Fruit fly (Drosophila melanogaster) whole organism, embryonic: ENCODE measurements around the gene Ets98B.

Experiments used
- Adf1 ChIP-seq: fragments of 200-800 bp; sonication (Bioruptor generic); IDR thresholded peaks from 2 replicates; pipeline ENCODE4 v1.3.6; 2022; ENCODE audit warnings: missing biosample characterization, missing genetic modification characterization
- B-H2 ChIP-seq: fragments of 200-800 bp; sonication (Bioruptor generic); optimal IDR thresholded peaks from 2 replicates; lab custom pipeline; 2018; ENCODE audit warnings: missing biosample characterization, mild to moderate bottlenecking, missing genetic modification characterization
- CG10209 ChIP-seq: fragments of 200-800 bp; sonication (Bioruptor generic); optimal IDR thresholded peaks from 3 replicates; lab custom pipeline; 2017; ENCODE audit warnings: missing biosample characterization, mild to moderate bottlenecking, missing genetic modification characterization, missing genetic modification reagents
- CG10462 ChIP-seq: fragments of 200-800 bp; sonication (Bioruptor generic); optimal IDR thresholded peaks from 2 replicates; lab custom pipeline; 2016; ENCODE audit warnings: missing biosample characterization, missing genetic modification characterization
- CG11398 ChIP-seq: fragments of 200-800 bp; sonication (Bioruptor generic); optimal IDR thresholded peaks from 2 replicates; lab custom pipeline; 2016; ENCODE audit warnings: missing biosample characterization, missing genetic modification characterization
- CG14965 ChIP-seq: fragments of 200-800 bp; sonication (Bioruptor generic); optimal IDR thresholded peaks from 2 replicates; lab custom pipeline; 2016; ENCODE audit warnings: missing biosample characterization, missing genetic modification characterization, borderline replicate concordance
- CG15269 ChIP-seq: fragments of 200-800 bp; sonication (Bioruptor generic); optimal IDR thresholded peaks from 2 replicates; lab custom pipeline; 2018; ENCODE audit warnings: missing biosample characterization, mild to moderate bottlenecking, missing genetic modification characterization, moderate library complexity
- CG17186 ChIP-seq: fragments of 200-800 bp; sonication (Bioruptor generic); optimal IDR thresholded peaks from 3 replicates; lab custom pipeline; 2017; ENCODE audit warnings: missing biosample characterization, missing genetic modification reagents, missing genetic modification characterization
- CG2712 ChIP-seq: fragments of 200-800 bp; optimal IDR thresholded peaks from 3 replicates; lab custom pipeline; 2019; ENCODE audit warnings: missing biosample characterization, mild to moderate bottlenecking, missing genetic modification characterization, moderate library complexity
- CG4707 ChIP-seq: fragments of 200-800 bp; sonication (Bioruptor generic); optimal IDR thresholded peaks from 2 replicates; lab custom pipeline; 2018; ENCODE audit warnings: missing biosample characterization, mild to moderate bottlenecking, missing genetic modification characterization, moderate library complexity
- CG5953 ChIP-seq: fragments of 200-800 bp; sonication (Bioruptor generic); IDR thresholded peaks from 2 replicates; pipeline ENCODE4 v1.3.6; 2022; ENCODE audit warnings: missing biosample characterization, missing genetic modification characterization
- CG6765 ChIP-seq: fragments of 200-800 bp; sonication (Bioruptor generic); optimal IDR thresholded peaks from 3 replicates; lab custom pipeline; 2017; ENCODE audit warnings: missing biosample characterization, mild to moderate bottlenecking, missing genetic modification characterization
- CG9727 ChIP-seq: fragments of 200-800 bp; sonication (Bioruptor generic); optimal IDR thresholded peaks from 3 replicates; lab custom pipeline; 2017; ENCODE audit warnings: missing biosample characterization, mild to moderate bottlenecking, missing genetic modification characterization
- CkIIα-i1 ChIP-seq: fragments of 200-800 bp; sonication (Bioruptor generic); IDR thresholded peaks from 2 replicates; pipeline ENCODE4 v1.3.6; 2022; ENCODE audit warnings: missing biosample characterization, missing genetic modification characterization
- Deaf1 ChIP-seq: fragments of 200-800 bp; optimal IDR thresholded peaks from 3 replicates; lab custom pipeline; 2019; ENCODE audit warnings: missing biosample characterization, mild to moderate bottlenecking, missing genetic modification characterization, moderate library complexity
- Doc2 ChIP-seq: fragments of 200-800 bp; sonication (Bioruptor generic); IDR thresholded peaks from 2 replicates; pipeline ENCODE4 v1.3.6; 2022; ENCODE audit warnings: missing biosample characterization, missing genetic modification characterization
- Drgx ChIP-seq: fragments of 200-800 bp; sonication (Bioruptor generic); IDR thresholded peaks from 2 replicates; pipeline ENCODE4 v1.3.6; 2022; ENCODE audit warnings: missing biosample characterization, missing genetic modification characterization
- Eip74EF ChIP-seq, 2 experiments: fragments of 200-800 bp in 1 of 2; fragments of >200 bp in 1 of 2; sonication (Bioruptor generic) in 1 of 2; optimal IDR thresholded peaks; 2 replicates each; lab custom pipeline; 2017 to 2019; ENCODE audit warnings: missing biosample characterization in 2 of 2, missing genetic modification characterization in 2 of 2, mild to moderate bottlenecking in 1 of 2, moderate library complexity in 1 of 2
- Gug ChIP-seq: fragments of 200-800 bp; sonication (Bioruptor generic); IDR thresholded peaks from 4 replicates; pipeline ENCODE4 v1.3.6; 2022; ENCODE audit warnings: missing biosample characterization, missing genetic modification characterization
- Hsf ChIP-seq: fragments of 200-800 bp; sonication (Bioruptor generic); optimal IDR thresholded peaks from 3 replicates; lab custom pipeline; 2016; ENCODE audit warnings: missing biosample characterization, missing genetic modification characterization
- Lpt ChIP-seq: fragments of >200 bp; optimal IDR thresholded peaks from 2 replicates; lab custom pipeline; 2018; ENCODE audit warnings: missing biosample characterization, missing genetic modification characterization
- MESR4 ChIP-seq: fragments of 200-800 bp; sonication (Bioruptor generic); optimal IDR thresholded peaks from 2 replicates; lab custom pipeline; 2018; ENCODE audit warnings: missing biosample characterization, mild to moderate bottlenecking, missing genetic modification characterization, moderate library complexity
- Med ChIP-seq: fragments of 200-800 bp; sonication (Bioruptor generic); peaks from one replicate; lab custom pipeline; 2016; ENCODE audit warnings: missing biosample characterization, missing genetic modification characterization, mild to moderate bottlenecking, inconsistent platforms, moderate library complexity
- NC2β ChIP-seq: fragments of 200-800 bp; sonication (Bioruptor generic); optimal IDR thresholded peaks from 2 replicates; lab custom pipeline; 2016; ENCODE audit warnings: missing biosample characterization, missing genetic modification characterization
- Oaz ChIP-seq: fragments of 200-800 bp; sonication (Bioruptor generic); IDR thresholded peaks from 2 replicates; pipeline ENCODE4 v1.3.6; 2022; ENCODE audit warnings: missing biosample characterization, missing genetic modification characterization
- Ptx1 ChIP-seq: fragments of 200-800 bp; sonication (Bioruptor generic); IDR thresholded peaks from 2 replicates; pipeline ENCODE4 v1.3.6; 2022; ENCODE audit warnings: missing biosample characterization, missing genetic modification characterization
- Sox102F ChIP-seq: fragments of 200-800 bp; sonication (Bioruptor generic); optimal IDR thresholded peaks from 2 replicates; lab custom pipeline; 2018; ENCODE audit warnings: missing biosample characterization, mild to moderate bottlenecking, missing genetic modification characterization, moderate library complexity
- Sry-δ ChIP-seq: fragments of 200-800 bp; sonication (Bioruptor generic); optimal IDR thresholded peaks from 2 replicates; lab custom pipeline; 2016; ENCODE audit warnings: missing biosample characterization, missing genetic modification characterization
- Tbp ChIP-seq: fragments of >200 bp; optimal IDR thresholded peaks from 2 replicates; lab custom pipeline; 2018; ENCODE audit warnings: missing biosample characterization, missing genetic modification characterization
- amos ChIP-seq: fragments of 200-800 bp; sonication (Bioruptor generic); IDR thresholded peaks from 2 replicates; pipeline ENCODE4 v1.3.6; 2022; ENCODE audit warnings: missing biosample characterization, missing genetic modification characterization; ENCODE audit not compliant: partially characterized antibody
- bbx ChIP-seq: fragments of 200-800 bp; sonication (Bioruptor generic); IDR thresholded peaks from 2 replicates; pipeline ENCODE4 v1.3.6; 2022; ENCODE audit warnings: missing biosample characterization, missing genetic modification characterization; ENCODE audit not compliant: partially characterized antibody
- corto ChIP-seq: fragments of 200-800 bp; sonication (Bioruptor generic); optimal IDR thresholded peaks from 2 replicates; lab custom pipeline; 2016; ENCODE audit warnings: missing biosample characterization, mild to moderate bottlenecking, missing genetic modification characterization, moderate library complexity
- danr ChIP-seq: fragments of 200-800 bp; sonication (Bioruptor generic); IDR thresholded peaks from 2 replicates; pipeline ENCODE4 v1.3.6; 2022; ENCODE audit warnings: missing biosample characterization, missing genetic modification characterization
- dati ChIP-seq: fragments of 200-800 bp; sonication (Bioruptor generic); IDR thresholded peaks from 2 replicates; pipeline ENCODE4 v1.3.6; 2022; ENCODE audit warnings: missing biosample characterization, missing genetic modification characterization
- esg ChIP-seq: fragments of 200-800 bp; sonication (Bioruptor generic); conservative IDR thresholded peaks from 2 replicates; pipeline ENCODE4 v1.3.6; 2022; ENCODE audit warnings: missing biosample characterization, missing genetic modification characterization
- exex ChIP-seq: fragments of 200-800 bp; sonication (Bioruptor generic); optimal IDR thresholded peaks from 4 replicates; lab custom pipeline; 2018; ENCODE audit warnings: missing biosample characterization, mild to moderate bottlenecking, missing genetic modification characterization, moderate library complexity
- gce ChIP-seq: fragments of 200-800 bp; sonication (Bioruptor generic); IDR thresholded peaks from 3 replicates; pipeline ENCODE4 v1.3.6; 2022; ENCODE audit warnings: missing biosample characterization, missing genetic modification characterization
- hkb ChIP-seq, 2 experiments: fragments of 200-800 bp in 1 of 2; fragments of >200 bp in 1 of 2; sonication (Bioruptor generic) in 1 of 2; IDR thresholded peaks in 1 of 2; optimal IDR thresholded peaks in 1 of 2; 2 replicates each; pipeline versions ENCODE4 v1.3.6 to Lab custom; 2017 to 2022; ENCODE audit warnings: missing biosample characterization in 1 of 2, missing genetic modification characterization in 1 of 2
- kah ChIP-seq: fragments of 200-800 bp; sonication (Bioruptor generic); optimal IDR thresholded peaks from 2 replicates; lab custom pipeline; 2018; ENCODE audit warnings: missing biosample characterization, mild to moderate bottlenecking, missing genetic modification characterization
- pfk ChIP-seq: fragments of 200-800 bp; sonication (Bioruptor generic); optimal IDR thresholded peaks from 2 replicates; lab custom pipeline; 2018; ENCODE audit warnings: missing biosample characterization, mild to moderate bottlenecking, missing genetic modification characterization, moderate library complexity
- pzg ChIP-seq: fragments of 200-800 bp; sonication (Bioruptor generic); optimal IDR thresholded peaks from 3 replicates; lab custom pipeline; 2018; ENCODE audit warnings: missing biosample characterization, mild to moderate bottlenecking, missing genetic modification characterization, moderate library complexity
- repo ChIP-seq: fragments of 200-800 bp; sonication (Bioruptor generic); optimal IDR thresholded peaks from 2 replicates; lab custom pipeline; 2016; ENCODE audit warnings: missing biosample characterization, missing genetic modification characterization
- ro ChIP-seq: fragments of 200-800 bp; sonication (Bioruptor generic); IDR thresholded peaks from 2 replicates; pipeline ENCODE4 v1.3.6; 2022; ENCODE audit warnings: missing biosample characterization, missing genetic modification characterization
- sc ChIP-seq, 3 experiments: fragments of >200 bp in 2 of 3; fragments of 200-800 bp in 1 of 3; sonication (Bioruptor generic) in 1 of 3; optimal IDR thresholded peaks; 2 replicates in 2 of 3; 3 replicates in 1 of 3; lab custom pipeline; 2017; ENCODE audit warnings: mild to moderate bottlenecking in 1 of 3, missing biosample characterization in 1 of 3, missing genetic modification characterization in 1 of 3, missing genetic modification reagents in 1 of 3
- tll ChIP-seq, 2 experiments: fragments of 200-800 bp in 1 of 2; fragments of >200 bp in 1 of 2; sonication (Bioruptor generic) in 1 of 2; optimal IDR thresholded peaks; 2 replicates each; lab custom pipeline; 2017 to 2019; ENCODE audit warnings: missing biosample characterization in 2 of 2, missing genetic modification characterization in 2 of 2, mild to moderate bottlenecking in 1 of 2, moderate library complexity in 1 of 2
- toy ChIP-seq: fragments of 200-800 bp; sonication (Bioruptor generic); IDR thresholded peaks from 2 replicates; pipeline ENCODE4 v1.3.6; 2022; ENCODE audit warnings: missing biosample characterization, missing genetic modification characterization
- z ChIP-seq: fragments of 200-800 bp; sonication (Bioruptor generic); IDR thresholded peaks from 3 replicates; pipeline ENCODE4 v1.3.6; 2022; ENCODE audit warnings: missing biosample characterization, missing genetic modification characterization
- zen ChIP-seq: fragments of 200-800 bp; sonication (Bioruptor generic); optimal IDR thresholded peaks from 3 replicates; lab custom pipeline; 2018; ENCODE audit warnings: missing biosample characterization, mild to moderate bottlenecking, missing genetic modification characterization, moderate library complexity
- zfh2 ChIP-seq: fragments of 200-800 bp; sonication (Bioruptor generic); optimal IDR thresholded peaks from 2 replicates; lab custom pipeline; 2016; ENCODE audit warnings: missing biosample characterization, missing genetic modification characterization

Ets98B gene

DNA sequence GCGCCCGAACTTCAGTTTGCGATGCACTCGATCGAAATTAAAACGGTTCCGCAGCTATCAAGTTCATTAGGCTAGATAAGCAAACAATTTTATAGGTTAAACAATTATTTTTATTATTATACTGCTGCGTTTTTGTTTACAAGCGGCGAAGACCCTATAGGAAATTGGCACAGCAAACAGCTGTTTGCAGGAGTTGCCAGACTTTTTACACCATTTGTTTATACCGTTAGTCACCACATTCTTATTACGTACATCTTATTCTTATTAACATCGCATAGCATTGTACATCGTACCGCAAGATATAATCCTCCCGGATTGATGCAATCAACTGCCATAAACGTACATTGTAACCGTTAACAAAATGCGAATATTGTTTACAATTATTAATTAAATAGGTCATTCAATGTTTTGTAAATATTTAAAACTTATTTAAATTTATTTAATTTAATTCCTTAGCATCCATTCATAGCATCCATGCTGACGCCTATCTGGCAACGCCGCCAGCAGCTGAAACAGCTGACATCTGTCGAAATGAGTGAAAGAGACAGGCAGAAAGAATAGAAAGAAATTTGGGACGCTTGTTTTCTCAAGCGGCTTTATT lies 29.7 kb upstream of the Ets98B start, which contains the start of the genes CROT and CG12877 (continued):
- TF ChIP-seq pfk (no peak), Eip74EF (GFP tag; optimal IDR thresholded peaks at IDR 0.05; lab: Kevin White, UChicago) (no peak), CG6765 (GFP tag; lab: Kevin White, UChicago) (peak; percentile 27), CG14965 (GFP tag; lab: Kevin White, UChicago) (no peak), Oaz (GFP tag; lab: Robert Waterston, UW) (peak; percentile 68; the same call in 1 of the 2 replicates), Sry-δ (GFP tag; lab: Kevin White, UChicago) (no peak), CG10462 (GFP tag; lab: Kevin White, UChicago) (peak; percentile 98), B-H2 (GFP tag; lab: Kevin White, UChicago) (peak; percentile 70), CG5953 (GFP tag; lab: Robert Waterston, UW) (peak; percentile 44), NC2β (peak; percentile 41), CG15269 (peak; percentile 78), Adf1 (GFP tag; lab: Robert Waterston, UW) (peak; percentile 41), CG9727 (peak; percentile 80), Gug (GFP tag; lab: Robert Waterston, UW) (peak; percentile 84), CG2712 (peak; percentile 85), kah (GFP tag; lab: Kevin White, UChicago) (no peak), tll (GFP tag; optimal IDR thresholded peaks at IDR 0.05; lab: Kevin White, UChicago) (peak in 1 of 2 experiments; percentile 15), CG17186 (GFP tag; lab: Kevin White, UChicago) (peak; percentile 45), gce (GFP tag; lab: Robert Waterston, UW) (peak; percentile 33; the same call in 1 of the 3 replicates), Tbp (no peak), danr (GFP tag; lab: Robert Waterston, UW) (peak; percentile 75; the same call in 1 of the 2 replicates), MESR4 (no peak), Ptx1 (peak; percentile 88), Drgx (no peak), CkIIα-i1 (GFP tag; lab: Robert Waterston, UW) (no peak), exex (peak; percentile 79), Lpt (GFP tag; lab: Kevin White, UChicago) (no peak), CG4707 (no peak), CG11398 (GFP tag; lab: Kevin White, UChicago) (no peak), Sox102F (peak; percentile 81), pzg (GFP tag; lab: Kevin White, UChicago) (peak; percentile 47), esg (peak; percentile 77), Med (peak; percentile 54), sc (optimal IDR thresholded peaks at IDR 0.05; lab: Kevin White, UChicago) (no peak), sc (GFP tag; optimal IDR thresholded peaks at IDR 0.05; lab: Kevin White, UChicago) (peak; percentile 68), amos (GFP tag; lab: Robert Waterston, UW) (no peak), CG10209 (peak; percentile 80), zen (tag; lab: Kevin White, UChicago) (peak; percentile 72), bbx (GFP tag; lab: Robert Waterston, UW) (no peak), Doc2 (peak; percentile 59; the same call in 1 of the 2 replicates), z (GFP tag; lab: Robert Waterston, UW) (no peak), toy (GFP tag; lab: Robert Waterston, UW) (no peak), zfh2 (GFP tag; lab: Kevin White, UChicago) (peak; percentile 72), ro (GFP tag; lab: Robert Waterston, UW) (no peak), corto (GFP tag; lab: Kevin White, UChicago) (peak; percentile 4), Hsf (GFP tag; lab: Kevin White, UChicago) (peak; percentile 75), dati (no peak), Deaf1 (tag; lab: Kevin White, UChicago) (peak; percentile 27), hkb (optimal IDR thresholded peaks at IDR 0.05; lab: Kevin White, UChicago) (no peak), hkb (GFP tag; IDR thresholded peaks at IDR 0.05; lab: Robert Waterston, UW) (peak; percentile 72), repo (GFP tag; lab: Kevin White, UChicago) (no peak)
